Worm (Caenorhabditis elegans): ENCODE data around the gene acr-18.

DNA sequence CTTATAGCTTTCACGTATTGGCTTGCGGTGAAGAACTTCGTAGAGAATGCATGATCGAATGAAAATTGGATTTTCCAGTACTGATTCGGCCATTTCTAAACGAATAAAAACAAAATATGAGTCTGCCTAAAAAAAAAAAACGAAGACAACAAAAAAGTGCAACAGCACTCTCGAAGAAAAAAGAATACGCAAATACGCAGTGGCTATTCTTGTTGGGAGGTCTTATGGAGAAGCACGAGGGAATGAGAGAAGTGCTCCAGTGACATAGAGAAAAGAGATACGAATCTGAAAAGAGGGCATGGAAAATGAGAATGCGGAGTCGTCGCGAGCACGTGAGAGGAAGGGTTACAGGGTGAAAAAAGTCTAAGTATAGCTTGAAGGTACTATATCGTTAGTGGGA is 43.3 kb upstream of the acr-18 start, which contains the start of gene fbxa-152:
- TF ChIP-seq ceh-31 (tag; optimal IDR thresholded peaks at IDR 0.05) (no peak), sox-2 (GFP tag; IDR thresholded peaks at IDR 0.05) (no peak), zip-5 (tag; optimal IDR thresholded peaks at IDR 0.05) (no peak), nhr-11 (tag; optimal IDR thresholded peaks at IDR 0.05) (no peak)
